Fruit fly (Drosophila melanogaster) whole organism, pupa: ENCODE results near the gene CG34149.

Source experiments
- CG10348 ChIP-seq: fragments of 200-800 bp; sonication (Bioruptor generic); IDR thresholded peaks from 2 replicates; pipeline ENCODE4 v1.3.6; 2022; ENCODE audit warnings: missing biosample characterization, missing genetic modification characterization
- CG12605 ChIP-seq: fragments of 200-800 bp; sonication (Bioruptor generic); IDR thresholded peaks from 2 replicates; pipeline ENCODE4 v1.3.6; 2022; ENCODE audit warnings: missing biosample characterization, missing genetic modification characterization
- CG15710 ChIP-seq: fragments of 200-800 bp; sonication (Bioruptor generic); optimal IDR thresholded peaks from 2 replicates; lab custom pipeline; 2018; ENCODE audit warnings: missing biosample characterization, mild to moderate bottlenecking, missing genetic modification characterization, moderate library complexity
- CG34367 ChIP-seq: fragments of 200-800 bp; sonication (Bioruptor generic); optimal IDR thresholded peaks from 2 replicates; lab custom pipeline; 2018; ENCODE audit warnings: missing biosample characterization, mild to moderate bottlenecking, missing genetic modification characterization
- CG8159 ChIP-seq: fragments of 200-800 bp; sonication (Bioruptor generic); optimal IDR thresholded peaks from 3 replicates; lab custom pipeline; 2018; ENCODE audit warnings: missing biosample characterization, mild to moderate bottlenecking, missing genetic modification characterization, moderate library complexity
- CG8301 ChIP-seq: fragments of 200-800 bp; sonication (Bioruptor generic); optimal IDR thresholded peaks from 2 replicates; lab custom pipeline; 2018; ENCODE audit warnings: missing biosample characterization, mild to moderate bottlenecking, missing genetic modification characterization
- EcR ChIP-seq: fragments of 200-800 bp; sonication (Bioruptor generic); optimal IDR thresholded peaks from 3 replicates; lab custom pipeline; 2019; ENCODE audit warnings: missing biosample characterization, missing genetic modification characterization, mild to moderate bottlenecking, moderate library complexity, missing genetic modification reagents
- Pif1A ChIP-seq: fragments of 200-800 bp; sonication (Bioruptor generic); optimal IDR thresholded peaks from 3 replicates; lab custom pipeline; 2016; ENCODE audit warnings: missing biosample characterization, missing genetic modification characterization
- fd96Ca ChIP-seq: fragments of 200-800 bp; sonication (Bioruptor generic); IDR thresholded peaks from 3 replicates; pipeline ENCODE4 v1.3.6; 2022; ENCODE audit warnings: missing biosample characterization, missing genetic modification characterization
- gl ChIP-seq: fragments of 200-800 bp; sonication (Bioruptor generic); optimal IDR thresholded peaks from 2 replicates; lab custom pipeline; 2018; ENCODE audit warnings: missing biosample characterization, mild to moderate bottlenecking, missing genetic modification characterization

- TF ChIP-seq CG15710 (tag; lab: Kevin White, UChicago): no peak
- TF ChIP-seq CG12605: no peak
- TF ChIP-seq CG8301 (tag; lab: Kevin White, UChicago): no peak
- TF ChIP-seq CG34367 (tag; lab: Kevin White, UChicago): no peak
- no peak for TF ChIP-seq gl (tag; lab: Kevin White, UChicago)
- TF ChIP-seq CG10348 (GFP tag; lab: Robert Waterston, UW): no peak
- TF ChIP-seq CG8159 (tag; lab: Kevin White, UChicago): no peak
- TF ChIP-seq EcR (GFP tag; lab: Kevin White, UChicago): no peak
- no peak for TF ChIP-seq Pif1A (GFP tag; lab: Kevin White, UChicago)
- TF ChIP-seq fd96Ca: no peak
Observed at dm6 chr3R:22405639-22406038, 25.7 kb downstream of the CG34149 start, which contains the start of gene CG13855.
